Fruit fly (Drosophila melanogaster): Measurements from ENCODE around the gene Tsp26A.

- no peak for TF ChIP-seq insv (optimal IDR thresholded peaks at IDR 0.05)
- TF ChIP-seq psq (optimal IDR thresholded peaks at IDR 0.05): no peak
- no peak for TF ChIP-seq Myc (optimal IDR thresholded peaks at IDR 0.05)
Observed at dm6 chr2L:5971093-5971808, 28.8 kb upstream of the Tsp26A start.

Measured in Kc167 (cell line).